Fruit fly (Drosophila melanogaster) whole organism, pupa: ENCODE measurements around the gene CG34049.

Experiments
- CG17806 ChIP-seq: fragments of 200-800 bp; sonication (Bioruptor generic); optimal IDR thresholded peaks from 2 replicates; lab custom pipeline; 2018; ENCODE audit warnings: missing biosample characterization, mild to moderate bottlenecking, missing genetic modification characterization, moderate library complexity
- CG9948 ChIP-seq: fragments of 200-800 bp; sonication (Bioruptor generic); optimal IDR thresholded peaks from 2 replicates; lab custom pipeline; 2018; ENCODE audit warnings: missing biosample characterization, mild to moderate bottlenecking, missing genetic modification characterization, moderate library complexity

DNA sequence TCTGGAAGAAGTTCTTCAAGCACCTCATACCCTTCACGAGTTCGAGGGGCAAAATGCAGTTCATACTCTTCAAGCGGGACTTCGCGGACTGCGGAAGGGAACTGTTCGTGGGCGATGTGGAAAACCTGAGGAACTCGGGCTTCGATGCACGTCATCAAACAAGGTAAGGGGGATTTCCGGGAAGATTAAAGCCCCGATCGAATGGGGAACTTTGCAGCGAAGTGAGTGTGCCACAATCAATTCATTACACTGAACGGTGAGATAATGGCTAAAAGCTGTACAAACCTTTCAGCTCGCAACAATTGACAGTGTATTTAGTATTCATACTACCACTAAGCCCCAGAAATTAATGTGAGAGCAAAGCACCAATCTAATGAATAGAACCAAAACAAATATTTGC is 22.3 kb downstream of the CG34049 start:
- TF ChIP-seq CG9948 (tag; lab: Kevin White, UChicago) (no peak), CG17806 (tag; lab: Kevin White, UChicago) (no peak)
